Fruit fly (Drosophila melanogaster): ENCODE measurements around the gene CG10654.
A peak's percentile ranks its signal among the peaks of the same experiment; 100 is the strongest.

Gene CG10654

DNA sequence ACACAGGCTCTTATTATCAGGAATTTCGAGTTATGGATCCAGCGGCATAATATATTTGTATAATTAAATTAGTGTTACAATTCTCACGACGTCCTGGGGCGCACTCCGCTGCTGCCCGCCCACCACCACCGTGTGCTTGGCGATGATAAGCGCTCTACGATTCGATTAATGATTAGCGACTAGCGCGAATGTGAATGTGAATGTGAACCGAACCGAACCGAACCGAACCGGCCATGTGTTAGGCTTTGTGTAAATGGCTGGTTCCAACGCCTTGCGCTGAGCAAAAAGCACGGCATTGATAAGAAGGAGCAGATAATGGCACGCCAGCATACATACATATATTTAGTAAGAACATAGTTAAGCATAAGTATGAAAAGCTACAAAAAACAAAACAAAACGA lies 11.7 kb upstream of the CG10654 start:
- peak; percentile 25 for TF ChIP-seq h (GFP tag; optimal IDR thresholded peaks at IDR 0.05)
- TF ChIP-seq Rel (GFP tag; optimal IDR thresholded peaks at IDR 0.05): no peak
- TF ChIP-seq Rel (tag; optimal IDR thresholded peaks at IDR 0.05): peak; percentile 38
- TF ChIP-seq CG9705 (GFP tag; optimal IDR thresholded peaks at IDR 0.05): no peak
- TF ChIP-seq Dif (GFP tag; optimal IDR thresholded peaks at IDR 0.05; ENCODE audit: partially characterized antibody): peak; percentile 8
- TF ChIP-seq dmrt93B (GFP tag; optimal IDR thresholded peaks at IDR 0.05): no peak

DNA sequence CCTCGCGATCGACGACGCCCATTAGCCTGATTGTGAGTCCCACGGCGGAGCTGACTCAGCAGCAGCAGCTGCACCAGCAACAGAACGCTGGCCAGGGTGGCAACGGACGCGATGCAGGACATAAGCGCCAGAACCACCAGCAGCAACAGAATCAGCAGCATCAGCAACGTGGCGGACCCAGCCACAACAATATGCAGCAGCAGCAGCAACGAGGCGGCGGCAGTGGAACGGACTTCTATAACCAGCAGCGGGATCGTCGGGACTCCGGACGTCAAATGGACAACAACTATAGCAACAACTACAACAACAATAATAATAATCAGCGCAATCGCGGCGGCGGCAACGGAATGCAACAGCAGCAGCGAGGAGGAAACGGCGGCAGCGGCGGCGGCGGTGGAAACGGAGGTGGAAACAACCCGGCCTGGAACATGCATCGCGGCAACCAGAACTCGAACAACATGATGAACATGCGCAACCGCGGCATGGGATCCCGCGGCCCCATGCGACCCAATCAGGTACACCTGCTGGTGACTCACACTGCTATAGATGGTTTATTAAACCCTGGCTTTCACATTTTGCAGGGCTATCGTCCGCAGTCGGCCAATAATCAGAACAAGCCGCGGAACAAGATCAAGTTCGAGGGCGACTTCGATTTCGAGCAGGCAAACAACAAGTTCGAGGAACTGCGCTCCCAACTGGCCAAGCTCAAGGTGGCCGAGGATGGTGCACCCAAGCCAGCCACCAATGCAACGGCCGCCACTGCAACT lies 10.0 kb upstream of the CG10654 start:
- TF ChIP-seq Dfd (GFP tag; optimal IDR thresholded peaks at IDR 0.05) (peak; percentile 92), Abd-B (GFP tag; optimal IDR thresholded peaks at IDR 0.05) (no peak), psq (GFP tag; optimal IDR thresholded peaks at IDR 0.05) (no peak), CG32264 (GFP tag; optimal IDR thresholded peaks at IDR 0.05) (no peak), CG9705 (GFP tag; optimal IDR thresholded peaks at IDR 0.05) (no peak), Dif (GFP tag; optimal IDR thresholded peaks at IDR 0.05; ENCODE audit: partially characterized antibody) (no peak), Hnf4 (GFP tag; optimal IDR thresholded peaks at IDR 0.05) (no peak), lola (GFP tag; optimal IDR thresholded peaks at IDR 0.05) (no peak)

DNA sequence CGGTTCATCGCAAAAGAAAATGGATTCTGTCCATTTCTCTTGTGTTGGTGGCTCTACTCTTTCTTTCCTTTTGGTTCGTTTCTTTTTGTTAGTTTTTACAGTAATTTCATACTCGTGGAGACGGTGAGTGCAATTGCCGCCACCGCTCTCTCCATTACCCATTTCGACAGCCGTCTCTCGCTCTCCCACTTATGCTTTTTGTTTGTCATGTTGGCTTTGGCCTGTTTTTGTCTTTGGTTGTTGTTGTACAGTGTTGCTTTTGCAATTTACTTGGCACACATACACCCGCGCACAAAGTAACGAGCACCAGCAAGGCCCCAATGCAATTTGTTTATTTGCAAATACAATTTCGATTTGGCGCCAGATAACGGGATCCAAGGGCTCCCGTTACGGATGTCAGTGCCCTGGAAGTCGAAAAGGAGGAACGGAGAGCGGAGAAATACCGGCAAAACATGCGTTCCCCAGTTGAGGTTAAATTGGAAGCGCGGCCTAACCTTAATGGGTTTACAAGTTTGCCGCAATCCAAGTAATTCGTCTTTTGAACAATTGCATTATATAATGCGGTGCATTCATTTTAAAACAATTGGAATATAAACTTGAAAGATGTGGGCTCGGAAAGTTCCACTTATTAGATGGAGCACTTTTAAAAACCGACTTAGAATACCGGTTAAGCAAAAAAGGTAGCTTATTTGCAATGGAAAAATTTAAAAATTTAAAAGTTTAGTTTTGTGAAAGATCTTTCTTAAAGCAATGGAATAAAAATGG lies 8.2 kb upstream of the CG10654 start:
- TF ChIP-seq Sp1 (GFP tag; optimal IDR thresholded peaks at IDR 0.05): peak; percentile 32
- peak; percentile 30 for TF ChIP-seq Dif (GFP tag; optimal IDR thresholded peaks at IDR 0.05; ENCODE audit: partially characterized antibody)
- TF ChIP-seq fru (GFP tag; optimal IDR thresholded peaks at IDR 0.05): peak; percentile 96
- no peak for TF ChIP-seq HLH106 (tag; optimal IDR thresholded peaks at IDR 0.05)
- peak; percentile 24 for TF ChIP-seq OdsH (GFP tag; optimal IDR thresholded peaks at IDR 0.05)
- no peak for TF ChIP-seq ey (GFP tag; optimal IDR thresholded peaks at IDR 0.05)
- peak in 1 of 2 experiments; percentile 1 for TF ChIP-seq dl (GFP tag; optimal IDR thresholded peaks at IDR 0.05; ENCODE audit: insufficient read depth in 1 of 2, partially characterized antibody in 2 of 2)
- TF ChIP-seq psq (GFP tag; optimal IDR thresholded peaks at IDR 0.05): peak; percentile 3

DNA sequence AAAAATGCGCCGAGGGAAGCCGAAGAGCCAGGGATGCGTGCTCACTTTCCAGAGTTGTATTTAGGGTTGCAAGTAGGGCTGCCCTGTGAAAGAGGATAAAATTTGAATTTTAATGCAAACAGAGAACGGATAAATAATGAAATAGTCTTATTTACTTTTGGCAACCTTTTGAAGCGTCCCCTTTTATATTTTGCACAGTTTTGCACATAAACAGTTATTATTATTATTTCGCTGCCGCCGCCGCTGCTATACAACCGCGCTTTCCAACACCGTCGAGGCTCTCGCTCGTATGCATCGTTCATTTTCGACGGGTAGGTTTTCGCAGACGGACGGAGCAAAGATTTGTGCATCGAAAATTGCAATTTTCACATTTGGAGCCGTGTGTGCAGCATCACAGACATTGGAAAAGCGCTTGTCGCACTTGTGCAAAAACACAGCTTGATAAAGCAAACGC lies 7.1 kb upstream of the CG10654 start, which contains the start of the genes sti and tral:
TSS of gene sti (minus strand) at position 54 of the 454 bp plus-strand sequence.
TSS of gene tral (plus strand) at position 298 of the 454 bp plus-strand sequence.
- TF ChIP-seq dmrt93B (GFP tag; optimal IDR thresholded peaks at IDR 0.05) (peak; percentile 77), Hr83 (GFP tag; optimal IDR thresholded peaks at IDR 0.05; ENCODE audit: poor library complexity, severe bottlenecking) (peak; percentile 72), foxo (GFP tag; optimal IDR thresholded peaks at IDR 0.05) (peak; percentile 5 to 93), Hnf4 (GFP tag; optimal IDR thresholded peaks at IDR 0.05) (peak; percentile 94), woc (GFP tag; optimal IDR thresholded peaks at IDR 0.05) (peak; percentile 58), jim (GFP tag; optimal IDR thresholded peaks at IDR 0.05) (peak; percentile 30), Sp1 (GFP tag; optimal IDR thresholded peaks at IDR 0.05) (peak; percentile 80), HLH106 (tag; optimal IDR thresholded peaks at IDR 0.05) (peak; percentile 85), usp (GFP tag; optimal IDR thresholded peaks at IDR 0.05) (no peak), sage (GFP tag; optimal IDR thresholded peaks at IDR 0.05) (no peak), br (GFP tag; optimal IDR thresholded peaks at IDR 0.05) (peak; percentile 94), Rel (GFP tag; optimal IDR thresholded peaks at IDR 0.05) (peak; percentile 23), Rel (tag; optimal IDR thresholded peaks at IDR 0.05) (peak; percentile 50), fru (GFP tag; optimal IDR thresholded peaks at IDR 0.05) (peak; percentile 90), GATAd (GFP tag; optimal IDR thresholded peaks at IDR 0.05) (peak; percentile 74), Jra (GFP tag; optimal IDR thresholded peaks at IDR 0.05) (peak; percentile 91), Vsx2 (GFP tag; optimal IDR thresholded peaks at IDR 0.05; ENCODE audit: partially characterized antibody) (no peak), rgr (GFP tag; optimal IDR thresholded peaks at IDR 0.05) (peak; percentile 90), psq (GFP tag; optimal IDR thresholded peaks at IDR 0.05) (peak; percentile 79), Myc (optimal IDR thresholded peaks at IDR 0.05) (peak; percentile 80), Dif (GFP tag; optimal IDR thresholded peaks at IDR 0.05; ENCODE audit: partially characterized antibody) (no peak), N (GFP tag; optimal IDR thresholded peaks at IDR 0.05) (no peak), ey (GFP tag; optimal IDR thresholded peaks at IDR 0.05) (peak; percentile 90), CG32264 (GFP tag; optimal IDR thresholded peaks at IDR 0.05) (peak; percentile 77), dsf (GFP tag; optimal IDR thresholded peaks at IDR 0.05; ENCODE audit: borderline replicate concordance) (peak; percentile 68), lola (GFP tag; optimal IDR thresholded peaks at IDR 0.05) (no peak), brk (GFP tag; optimal IDR thresholded peaks at IDR 0.05) (no peak), sv (GFP tag; optimal IDR thresholded peaks at IDR 0.05) (peak; percentile 93), CG9705 (GFP tag; optimal IDR thresholded peaks at IDR 0.05) (peak; percentile 86), OdsH (GFP tag; optimal IDR thresholded peaks at IDR 0.05) (peak; percentile 83), CrebA (GFP tag; optimal IDR thresholded peaks at IDR 0.05; ENCODE audit: borderline replicate concordance) (no peak), h (GFP tag; optimal IDR thresholded peaks at IDR 0.05) (peak; percentile 93), Abd-B (GFP tag; optimal IDR thresholded peaks at IDR 0.05) (no peak)

Measured in whole organism, wandering third instar larva.